Fruit fly (Drosophila melanogaster) whole organism, embryonic: ENCODE measurements around the gene jagn.

Experiments used
- Adf1 ChIP-seq: fragments of 200-800 bp; sonication (Bioruptor generic); IDR thresholded peaks from 2 replicates; pipeline ENCODE4 v1.3.6; 2022; ENCODE audit warnings: missing biosample characterization, missing genetic modification characterization
- Asciz ChIP-seq: fragments of 200-800 bp; sonication (Bioruptor generic); optimal IDR thresholded peaks from 2 replicates; lab custom pipeline; 2017; ENCODE audit warnings: missing biosample characterization, mild to moderate bottlenecking, missing genetic modification characterization, missing genetic modification reagents
- Awh ChIP-seq: fragments of 200-800 bp; sonication (Bioruptor generic); IDR thresholded peaks from 2 replicates; pipeline ENCODE4, ENCODE4 v1.3.6; 2022; ENCODE audit warnings: missing biosample characterization, missing genetic modification characterization
- CG10565 ChIP-seq: fragments of 200-800 bp; sonication (Bioruptor generic); optimal IDR thresholded peaks from 3 replicates; lab custom pipeline; 2016; ENCODE audit warnings: missing biosample characterization, mild to moderate bottlenecking, missing genetic modification characterization
- CG1233 ChIP-seq: fragments of 200-800 bp; sonication (Bioruptor generic); optimal IDR thresholded peaks from 4 replicates; lab custom pipeline; 2018; ENCODE audit warnings: missing biosample characterization, mild to moderate bottlenecking, missing genetic modification characterization
- CG13287 ChIP-seq: fragments of 200-800 bp; sonication (Bioruptor generic); IDR thresholded peaks from 2 replicates; pipeline ENCODE4 v1.3.6; 2022; ENCODE audit warnings: missing biosample characterization, missing genetic modification characterization; ENCODE audit not compliant: partially characterized antibody
- CG13775 ChIP-seq: fragments of 200-800 bp; sonication (Bioruptor generic); optimal IDR thresholded peaks from 3 replicates; lab custom pipeline; 2017; ENCODE audit warnings: missing biosample characterization, mild to moderate bottlenecking, missing genetic modification characterization
- CG15269 ChIP-seq: fragments of 200-800 bp; sonication (Bioruptor generic); optimal IDR thresholded peaks from 2 replicates; lab custom pipeline; 2018; ENCODE audit warnings: missing biosample characterization, mild to moderate bottlenecking, missing genetic modification characterization, moderate library complexity
- CG15601 ChIP-seq: fragments of 200-800 bp; sonication (Bioruptor generic); optimal IDR thresholded peaks from 3 replicates; lab custom pipeline; 2019; ENCODE audit warnings: missing biosample characterization, mild to moderate bottlenecking, missing genetic modification characterization, moderate library complexity
- CG2116 ChIP-seq: fragments of 200-800 bp; sonication (Bioruptor generic); optimal IDR thresholded peaks from 3 replicates; lab custom pipeline; 2018; ENCODE audit warnings: missing biosample characterization, mild to moderate bottlenecking, missing genetic modification characterization
- CG33213 ChIP-seq: fragments of 200-800 bp; sonication (Bioruptor generic); optimal IDR thresholded peaks from 3 replicates; lab custom pipeline; 2016; ENCODE audit warnings: missing biosample characterization, missing genetic modification characterization
- CG34376 ChIP-seq: fragments of 200-800 bp; sonication (Bioruptor generic); optimal IDR thresholded peaks from 2 replicates; lab custom pipeline; 2018; ENCODE audit warnings: missing biosample characterization, mild to moderate bottlenecking, missing genetic modification characterization
- CG3838 ChIP-seq: fragments of 200-800 bp; sonication (Bioruptor generic); optimal IDR thresholded peaks from 3 replicates; lab custom pipeline; 2016; ENCODE audit warnings: missing biosample characterization, missing genetic modification characterization
- CG7556 ChIP-seq: fragments of 200-800 bp; sonication (Bioruptor generic); optimal IDR thresholded peaks from 2 replicates; lab custom pipeline; 2017; ENCODE audit warnings: missing biosample characterization, mild to moderate bottlenecking, missing genetic modification characterization
- CG8089 ChIP-seq: fragments of 200-800 bp; sonication (Bioruptor generic); optimal IDR thresholded peaks from 3 replicates; lab custom pipeline; 2016; ENCODE audit warnings: missing biosample characterization, missing genetic modification characterization
- CG8281 ChIP-seq: fragments of 200-800 bp; sonication (Bioruptor generic); optimal IDR thresholded peaks from 2 replicates; lab custom pipeline; 2018; ENCODE audit warnings: missing biosample characterization, mild to moderate bottlenecking, missing genetic modification characterization, moderate library complexity
- CG8359 ChIP-seq: fragments of 200-800 bp; sonication (Bioruptor generic); optimal IDR thresholded peaks from 2 replicates; lab custom pipeline; 2017; ENCODE audit warnings: missing biosample characterization, mild to moderate bottlenecking, missing genetic modification characterization, borderline replicate concordance
- CG9876 ChIP-seq: fragments of 200-800 bp; sonication (Bioruptor generic); optimal IDR thresholded peaks from 2 replicates; lab custom pipeline; 2016; ENCODE audit warnings: missing biosample characterization, missing genetic modification characterization
- CHES-1-like ChIP-seq: fragments of 200-800 bp; sonication (Bioruptor generic); optimal IDR thresholded peaks from 2 replicates; lab custom pipeline; 2016; ENCODE audit warnings: missing biosample characterization, missing genetic modification characterization
- Camta ChIP-seq: fragments of 200-800 bp; sonication (Bioruptor generic); optimal IDR thresholded peaks from 2 replicates; lab custom pipeline; 2016; ENCODE audit warnings: missing biosample characterization, missing genetic modification characterization
- Dek ChIP-seq: fragments of 200-800 bp; sonication (Bioruptor generic); optimal IDR thresholded peaks from 3 replicates; lab custom pipeline; 2019; ENCODE audit warnings: missing biosample characterization, mild to moderate bottlenecking, missing genetic modification characterization, moderate library complexity
- Dip3 ChIP-seq: fragments of 200-800 bp; sonication (Bioruptor generic); optimal IDR thresholded peaks from 3 replicates; lab custom pipeline; 2016; ENCODE audit warnings: missing biosample characterization, missing genetic modification characterization
- Eip74EF ChIP-seq, 2 experiments: fragments of 200-800 bp in 1 of 2; fragments of >200 bp in 1 of 2; sonication (Bioruptor generic) in 1 of 2; optimal IDR thresholded peaks; 2 replicates each; lab custom pipeline; 2017 to 2019; ENCODE audit warnings: missing biosample characterization in 2 of 2, missing genetic modification characterization in 2 of 2, mild to moderate bottlenecking in 1 of 2, moderate library complexity in 1 of 2
- HLH54F ChIP-seq: fragments of 200-800 bp; sonication (Bioruptor generic); optimal IDR thresholded peaks from 3 replicates; lab custom pipeline; 2016; ENCODE audit warnings: missing biosample characterization, missing genetic modification characterization
- HLHmδ ChIP-seq: fragments of 200-800 bp; sonication (Bioruptor generic); optimal IDR thresholded peaks from 2 replicates; lab custom pipeline; 2018; ENCODE audit warnings: missing biosample characterization, mild to moderate bottlenecking, missing genetic modification characterization, moderate library complexity
- Meics ChIP-seq: fragments of 200-800 bp; sonication (Bioruptor generic); optimal IDR thresholded peaks from 2 replicates; lab custom pipeline; 2017; ENCODE audit warnings: missing biosample characterization, mild to moderate bottlenecking, missing genetic modification characterization
- NFAT ChIP-seq: fragments of 200-800 bp; sonication (Bioruptor generic); IDR thresholded peaks from 2 replicates; pipeline ENCODE4 v1.3.6; 2022; ENCODE audit warnings: missing biosample characterization, missing genetic modification characterization
- Rx ChIP-seq: fragments of 200-800 bp; sonication (Bioruptor generic); IDR thresholded peaks from 2 replicates; pipeline ENCODE4 v1.3.6; 2022; ENCODE audit warnings: missing biosample characterization, missing genetic modification characterization
- Side ChIP-seq: fragments of 200-800 bp; sonication (Bioruptor generic); optimal IDR thresholded peaks from 2 replicates; lab custom pipeline; 2016; ENCODE audit warnings: missing biosample characterization, missing genetic modification characterization
- ara ChIP-seq: fragments of 200-800 bp; sonication (Bioruptor generic); IDR thresholded peaks from 2 replicates; pipeline ENCODE4 v1.3.6; 2022; ENCODE audit warnings: missing biosample characterization, missing genetic modification characterization
- dan ChIP-seq: fragments of 200-800 bp; sonication (Bioruptor generic); IDR thresholded peaks from 2 replicates; pipeline ENCODE4 v1.3.6; 2022; ENCODE audit warnings: missing biosample characterization, missing genetic modification characterization
- gem ChIP-seq: fragments of 200-800 bp; sonication (Bioruptor generic); optimal IDR thresholded peaks from 2 replicates; lab custom pipeline; 2019; ENCODE audit warnings: missing biosample characterization, mild to moderate bottlenecking, missing genetic modification characterization, moderate library complexity
- hbn ChIP-seq: fragments of 200-800 bp; sonication (Bioruptor generic); IDR thresholded peaks from 2 replicates; pipeline ENCODE4 v1.3.6; 2022; ENCODE audit warnings: missing biosample characterization, missing genetic modification characterization; ENCODE audit not compliant: partially characterized antibody
- jigr1 ChIP-seq: fragments of 200-800 bp; sonication (Bioruptor generic); IDR thresholded peaks from 3 replicates; pipeline ENCODE4 v1.3.6; 2022; ENCODE audit warnings: missing biosample characterization, missing genetic modification characterization
- kah ChIP-seq: fragments of 200-800 bp; sonication (Bioruptor generic); optimal IDR thresholded peaks from 2 replicates; lab custom pipeline; 2018; ENCODE audit warnings: missing biosample characterization, mild to moderate bottlenecking, missing genetic modification characterization
- nau ChIP-seq: fragments of 200-800 bp; sonication (Bioruptor generic); optimal IDR thresholded peaks from 3 replicates; lab custom pipeline; 2017; ENCODE audit warnings: missing biosample characterization, mild to moderate bottlenecking, missing genetic modification characterization, missing genetic modification reagents
- nmo ChIP-seq: fragments of 200-800 bp; sonication (Bioruptor generic); optimal IDR thresholded peaks from 2 replicates; lab custom pipeline; 2018; ENCODE audit warnings: missing biosample characterization, mild to moderate bottlenecking, missing genetic modification characterization, moderate library complexity
- onecut ChIP-seq: fragments of 200-800 bp; sonication (Bioruptor generic); IDR thresholded peaks from 2 replicates; pipeline ENCODE4 v1.3.6; 2022; ENCODE audit warnings: missing biosample characterization, missing genetic modification characterization
- prd ChIP-seq, 3 experiments: fragments of >200 bp in 2 of 3; fragments of 200-800 bp in 1 of 3; sonication (Bioruptor generic) in 1 of 3; optimal IDR thresholded peaks in 2 of 3; IDR thresholded peaks in 1 of 3; 2 replicates in 2 of 3; 3 replicates in 1 of 3; pipeline versions ENCODE4 v1.3.6 to Lab custom; 2017 to 2022; ENCODE audit warnings: missing biosample characterization in 1 of 3, missing genetic modification characterization in 1 of 3
- pros ChIP-seq: fragments of 200-800 bp; sonication (Bioruptor generic); optimal IDR thresholded peaks from 3 replicates; lab custom pipeline; 2019; ENCODE audit warnings: missing biosample characterization, mild to moderate bottlenecking, missing genetic modification characterization, moderate library complexity
- pum ChIP-seq: fragments of 200-800 bp; sonication (Bioruptor generic); optimal IDR thresholded peaks from 2 replicates; lab custom pipeline; 2016; ENCODE audit warnings: missing biosample characterization, missing genetic modification characterization
- sqz ChIP-seq: fragments of 200-800 bp; sonication (Bioruptor generic); optimal IDR thresholded peaks from 3 replicates; lab custom pipeline; 2018; ENCODE audit warnings: missing biosample characterization, mild to moderate bottlenecking, missing genetic modification characterization
- ssp ChIP-seq: fragments of 200-800 bp; sonication (Bioruptor generic); IDR thresholded peaks from 2 replicates; pipeline ENCODE4 v1.3.6; 2022; ENCODE audit warnings: missing biosample characterization, missing genetic modification characterization
- tap ChIP-seq: fragments of 200-800 bp; optimal IDR thresholded peaks from 3 replicates; lab custom pipeline; 2019; ENCODE audit warnings: missing biosample characterization, mild to moderate bottlenecking, missing genetic modification characterization, moderate library complexity
- tio ChIP-seq: fragments of 200-800 bp; sonication (Bioruptor generic); optimal IDR thresholded peaks from 2 replicates; lab custom pipeline; 2017; ENCODE audit warnings: missing biosample characterization, missing genetic modification characterization, inconsistent platforms
- unpg ChIP-seq: fragments of 200-800 bp; sonication (Bioruptor generic); optimal IDR thresholded peaks from 3 replicates; lab custom pipeline; 2018; ENCODE audit warnings: missing biosample characterization, mild to moderate bottlenecking, missing genetic modification characterization, moderate library complexity
- wor ChIP-seq: fragments of 200-800 bp; sonication (Bioruptor generic); IDR thresholded peaks from 2 replicates; pipeline ENCODE4 v1.3.6; 2022; ENCODE audit warnings: missing biosample characterization, missing genetic modification characterization

Gene jagn

dm6 chr3R:5778731-5779593, at the start of gene jagn (continued):
- peak; percentile 43 for TF ChIP-seq CG33213 (GFP tag; lab: Kevin White, UChicago)
- no peak for TF ChIP-seq nau (GFP tag; lab: Kevin White, UChicago)
- peak; percentile 76 for TF ChIP-seq CG2116 (GFP tag; lab: Kevin White, UChicago)
- peak; percentile 46 for TF ChIP-seq CG8089
- TF ChIP-seq CHES-1-like (GFP tag; lab: Kevin White, UChicago) = peak; percentile 74
- TF ChIP-seq Adf1 (GFP tag; lab: Robert Waterston, UW) = peak; percentile 39
- peak; percentile 60 for TF ChIP-seq Dek (tag; lab: Kevin White, UChicago)
- no peak for TF ChIP-seq pros
- TF ChIP-seq CG10565 (GFP tag; lab: Kevin White, UChicago) = no peak
- peak; percentile 99 for TF ChIP-seq hbn
- peak; percentile 99 for TF ChIP-seq CG13287 (GFP tag; lab: Robert Waterston, UW)
- no peak for TF ChIP-seq HLHmδ (GFP tag; lab: Kevin White, UChicago)
- no peak for TF ChIP-seq dan
- TF ChIP-seq jigr1 = no peak
- peak; percentile 48 for TF ChIP-seq pum (GFP tag; lab: Kevin White, UChicago)
- peak; percentile 77 for TF ChIP-seq nmo (GFP tag; lab: Kevin White, UChicago)
- TF ChIP-seq CG1233 (GFP tag; lab: Kevin White, UChicago) = peak; percentile 59
- TF ChIP-seq Side (GFP tag; lab: Kevin White, UChicago) = peak; percentile 59
- TF ChIP-seq CG8359 (GFP tag; lab: Kevin White, UChicago) = no peak
- peak; percentile 52 for TF ChIP-seq Camta (GFP tag; lab: Kevin White, UChicago)
- no peak for TF ChIP-seq kah (GFP tag; lab: Kevin White, UChicago)
- TF ChIP-seq tio (GFP tag; lab: Kevin White, UChicago) = no peak
- TF ChIP-seq CG34376 (GFP tag; lab: Kevin White, UChicago) = peak; percentile 59
- TF ChIP-seq Meics (GFP tag; lab: Kevin White, UChicago) = peak; percentile 52
- TF ChIP-seq unpg (GFP tag; lab: Kevin White, UChicago) = peak; percentile 43
- peak; percentile 60 for TF ChIP-seq CG9876
- peak in 1 of 2 experiments; percentile 15 for TF ChIP-seq Eip74EF (GFP tag; optimal IDR thresholded peaks at IDR 0.05; lab: Kevin White, UChicago)
- TF ChIP-seq Rx (GFP tag; lab: Robert Waterston, UW) = 0 out of 2 replicates have a peak, but pooled peaks have one; percentile 18
- TF ChIP-seq ara (GFP tag; lab: Robert Waterston, UW) = peak; percentile 44; the same call in 1 of the 2 replicates
- peak; percentile 61 for TF ChIP-seq CG3838 (GFP tag; lab: Kevin White, UChicago)
- no peak for TF ChIP-seq prd (optimal IDR thresholded peaks at IDR 0.05; lab: Kevin White, UChicago)
- TF ChIP-seq prd (GFP tag; IDR thresholded peaks at IDR 0.05; lab: Robert Waterston, UW) = peak; percentile 53; the same call in 1 of the 3 replicates
- peak; percentile 75 for TF ChIP-seq Dip3 (GFP tag; lab: Kevin White, UChicago)
- TF ChIP-seq CG7556 = peak; percentile 2
- peak; percentile 53 for TF ChIP-seq ssp
- TF ChIP-seq wor (GFP tag; lab: Robert Waterston, UW) = no peak
- TF ChIP-seq CG15269 = peak; percentile 38
- peak; percentile 53 for TF ChIP-seq CG15601 (tag; lab: Kevin White, UChicago)
- TF ChIP-seq gem (tag; lab: Kevin White, UChicago) = no peak
- peak; percentile 44 for TF ChIP-seq tap
- 0 out of 2 replicates have a peak, but pooled peaks have one; percentile 29 for TF ChIP-seq Awh (GFP tag; lab: Robert Waterston, UW)
- peak; percentile 68 for TF ChIP-seq CG13775 (GFP tag; lab: Kevin White, UChicago)
- TF ChIP-seq CG8281 (tag; lab: Kevin White, UChicago) = no peak
- TF ChIP-seq HLH54F (GFP tag; lab: Kevin White, UChicago) = peak; percentile 80
- TF ChIP-seq sqz (GFP tag; lab: Kevin White, UChicago) = no peak
- TF ChIP-seq onecut (GFP tag; lab: Robert Waterston, UW) = peak; percentile 83
- TF ChIP-seq Asciz (GFP tag; lab: Kevin White, UChicago) = no peak
- peak; percentile 91 for TF ChIP-seq NFAT (GFP tag; lab: Robert Waterston, UW)
